Worm (Caenorhabditis elegans): Measurements from ENCODE around the gene T04C12.1.
A peak's percentile ranks its signal among the peaks of the same experiment; 100 is the strongest.

Gene T04C12.1

DNA sequence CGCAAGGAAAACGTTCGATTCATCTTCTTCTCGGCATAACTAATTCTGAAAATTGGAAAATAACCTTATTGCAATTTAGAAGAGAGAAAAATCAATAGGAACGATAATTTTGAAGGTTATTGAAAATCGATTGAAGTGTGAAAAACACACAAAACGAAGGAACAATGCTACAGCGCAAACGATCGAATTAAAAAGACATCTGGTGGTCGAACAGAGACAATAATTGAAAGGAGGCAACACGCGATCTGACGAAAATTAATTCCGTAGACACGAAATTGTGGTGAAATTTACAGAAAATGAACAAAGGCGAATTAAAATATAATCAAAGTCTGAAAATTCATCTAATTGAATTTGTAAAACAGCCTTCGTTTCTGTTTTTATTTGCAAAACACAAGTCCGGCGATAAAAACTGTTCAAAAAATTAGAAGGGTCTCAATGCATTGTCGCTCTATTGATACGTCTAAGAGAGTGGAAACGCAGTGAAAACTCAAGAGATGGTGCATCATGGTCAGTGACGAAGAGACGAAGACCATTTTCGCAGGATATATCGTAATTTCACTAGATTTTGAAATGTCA is 19.6 kb downstream of the T04C12.1 start, which contains the start of gene pak-2:
Gene pak-2, minus strand, starts transcription at position 51 of the 576 bp plus-strand sequence.
- TF ChIP-seq mdl-1 (tag; optimal IDR thresholded peaks at IDR 0.05): no peak
- peak; percentile 7 for TF ChIP-seq fkh-10 (GFP tag; optimal IDR thresholded peaks at IDR 0.05)
- no peak for TF ChIP-seq mml-1 (tag; optimal IDR thresholded peaks at IDR 0.05)
- TF ChIP-seq unc-62 (GFP tag; optimal IDR thresholded peaks at IDR 0.05): peak; percentile 49
- no peak for TF ChIP-seq egl-27 (tag; optimal IDR thresholded peaks at IDR 0.05)
- peak; percentile 24 for TF ChIP-seq nhr-11 (tag; optimal IDR thresholded peaks at IDR 0.05)
- peak; percentile 85 for TF ChIP-seq lin-15B (tag; optimal IDR thresholded peaks at IDR 0.05)
- TF ChIP-seq nhr-237 (tag; optimal IDR thresholded peaks at IDR 0.05): no peak
- peak; percentile 8 for TF ChIP-seq jun-1 (tag; optimal IDR thresholded peaks at IDR 0.05)
- no peak for TF ChIP-seq R02D3.7 (tag; optimal IDR thresholded peaks at IDR 0.05)
- peak; percentile 73 for TF ChIP-seq nfya-1 (tag; optimal IDR thresholded peaks at IDR 0.05; ENCODE audit: insufficient read depth)
- TF ChIP-seq elt-1 (tag; optimal IDR thresholded peaks at IDR 0.05): no peak
- TF ChIP-seq lsy-12 (tag; optimal IDR thresholded peaks at IDR 0.05): peak; percentile 28
- TF ChIP-seq hmg-11 (tag; optimal IDR thresholded peaks at IDR 0.05): peak; percentile 78
- TF ChIP-seq egl-5 (tag; optimal IDR thresholded peaks at IDR 0.05): peak; percentile 72
- no peak for TF ChIP-seq elt-3 (tag; optimal IDR thresholded peaks at IDR 0.05)
- TF ChIP-seq pha-4 (tag; optimal IDR thresholded peaks at IDR 0.05): peak; percentile 82
- TF ChIP-seq ztf-11 (tag; optimal IDR thresholded peaks at IDR 0.05): no peak
- TF ChIP-seq ceh-28 (tag; optimal IDR thresholded peaks at IDR 0.05): peak; percentile 34
- TF ChIP-seq nhr-25 (tag; optimal IDR thresholded peaks at IDR 0.05): peak; percentile 40
- TF ChIP-seq skn-1 (tag; optimal IDR thresholded peaks at IDR 0.05): no peak
- no peak for TF ChIP-seq ceh-82 (tag; optimal IDR thresholded peaks at IDR 0.05)
- peak; percentile 62 for TF ChIP-seq nhr-43 (tag; optimal IDR thresholded peaks at IDR 0.05; ENCODE audit: poor library complexity, severe bottlenecking)
- peak; percentile 64 for TF ChIP-seq elt-2 (tag; optimal IDR thresholded peaks at IDR 0.05)
- TF ChIP-seq unc-39 (tag; optimal IDR thresholded peaks at IDR 0.05): no peak
- no peak for TF ChIP-seq daf-12 (tag; optimal IDR thresholded peaks at IDR 0.05)
- TF ChIP-seq pqm-1 (tag; optimal IDR thresholded peaks at IDR 0.05): peak; percentile 28
- TF ChIP-seq lin-39 (tag; optimal IDR thresholded peaks at IDR 0.05): no peak
- peak; percentile 70 for TF ChIP-seq nhr-23 (tag; optimal IDR thresholded peaks at IDR 0.05)

DNA sequence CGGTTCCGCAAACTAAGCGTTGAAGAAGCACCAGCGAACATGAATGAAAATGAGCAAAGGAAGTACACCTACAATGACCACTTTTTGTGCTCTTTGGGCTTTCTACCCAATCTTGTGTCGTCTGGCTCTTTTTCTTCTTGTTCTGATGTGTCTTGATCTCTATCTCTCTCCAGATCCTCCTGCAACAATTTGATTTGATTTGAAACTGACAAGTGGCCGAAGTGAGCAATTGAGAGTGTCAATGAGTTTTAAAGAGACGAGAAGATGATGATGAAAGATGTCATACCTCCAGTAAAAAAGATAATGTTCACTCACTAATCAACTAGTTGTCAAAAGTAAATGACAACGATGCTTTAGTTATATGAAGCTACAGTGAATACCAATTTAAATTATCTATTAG is 24.3 kb downstream of the T04C12.1 start, which contains the start of gene pptr-2:
Gene pptr-2, minus strand, starts transcription at position 184 of the 400 bp plus-strand sequence.
- no peak for TF ChIP-seq fkh-10 (GFP tag; optimal IDR thresholded peaks at IDR 0.05)
- peak; percentile 21 for TF ChIP-seq nfya-1 (tag; optimal IDR thresholded peaks at IDR 0.05; ENCODE audit: insufficient read depth)
- TF ChIP-seq nhr-12 (tag; optimal IDR thresholded peaks at IDR 0.05): no peak
- no peak for TF ChIP-seq aly-2 (tag; optimal IDR thresholded peaks at IDR 0.05)
- TF ChIP-seq elt-1 (tag; optimal IDR thresholded peaks at IDR 0.05): no peak
- TF ChIP-seq ztf-11 (tag; optimal IDR thresholded peaks at IDR 0.05): no peak
- no peak for TF ChIP-seq tbx-2 (tag; optimal IDR thresholded peaks at IDR 0.05)
- TF ChIP-seq nhr-77 (tag; optimal IDR thresholded peaks at IDR 0.05): no peak

DNA sequence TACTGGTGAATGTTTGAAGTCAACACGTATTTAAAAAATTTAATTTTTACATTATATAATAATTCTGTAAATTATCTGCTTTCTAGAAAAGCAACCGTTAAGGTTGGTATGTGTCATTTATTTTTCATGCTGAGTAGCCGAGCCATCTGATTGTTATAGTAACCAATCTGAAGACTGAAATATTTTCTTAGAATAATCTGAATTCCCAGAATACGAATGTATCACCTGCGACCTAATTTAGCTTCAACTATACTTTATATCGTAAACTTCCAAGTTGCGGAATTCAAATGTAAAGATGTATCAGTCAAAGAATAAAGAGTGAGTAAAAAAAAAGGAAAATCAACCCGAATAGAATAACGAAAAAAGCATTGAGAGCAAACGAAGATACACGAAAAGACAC is 25.8 kb downstream of the T04C12.1 start:
- TF ChIP-seq lin-15B (tag; optimal IDR thresholded peaks at IDR 0.05) (no peak), fos-1 (tag; optimal IDR thresholded peaks at IDR 0.05) (no peak), ceh-9 (tag; optimal IDR thresholded peaks at IDR 0.05) (no peak), ceh-16 (tag; optimal IDR thresholded peaks at IDR 0.05) (no peak), egl-27 (tag; optimal IDR thresholded peaks at IDR 0.05) (no peak), nhr-28 (tag; optimal IDR thresholded peaks at IDR 0.05) (no peak), nhr-43 (tag; optimal IDR thresholded peaks at IDR 0.05; ENCODE audit: poor library complexity, severe bottlenecking) (no peak), nhr-11 (tag; optimal IDR thresholded peaks at IDR 0.05) (no peak), pha-4 (tag; optimal IDR thresholded peaks at IDR 0.05) (no peak), zag-1 (tag; optimal IDR thresholded peaks at IDR 0.05) (no peak), jun-1 (tag; optimal IDR thresholded peaks at IDR 0.05) (no peak), eor-1 (tag; optimal IDR thresholded peaks at IDR 0.05) (no peak), R02D3.7 (tag; optimal IDR thresholded peaks at IDR 0.05) (no peak), elt-2 (tag; optimal IDR thresholded peaks at IDR 0.05) (no peak), nhr-67 (tag; optimal IDR thresholded peaks at IDR 0.05) (no peak), mdl-1 (tag; optimal IDR thresholded peaks at IDR 0.05) (no peak), ztf-11 (tag; optimal IDR thresholded peaks at IDR 0.05) (no peak), aly-2 (tag; optimal IDR thresholded peaks at IDR 0.05) (no peak), mml-1 (tag; optimal IDR thresholded peaks at IDR 0.05) (no peak), lsy-12 (tag; optimal IDR thresholded peaks at IDR 0.05) (no peak)
